Worm (Caenorhabditis elegans): ENCODE data around the gene C47E12.2.

Gene C47E12.2

ce11 chrIV:9998487-9999218, 4.6 kb downstream of the C47E12.2 start, which contains the start of gene pyp-1 (continued):
- TF ChIP-seq nhr-102 (tag; optimal IDR thresholded peaks at IDR 0.05): no peak
- no peak for TF ChIP-seq zfp-3 (GFP tag; conservative IDR thresholded peaks at IDR 0.05)
- TF ChIP-seq nhr-11 (tag; optimal IDR thresholded peaks at IDR 0.05): peak; percentile 30
- no peak for TF ChIP-seq Y75B8A.6 (GFP tag; IDR thresholded peaks at IDR 0.05)
- no peak for TF ChIP-seq ama-1 (optimal IDR thresholded peaks at IDR 0.05)
- peak in 1 of 2 experiments; percentile 57 for TF ChIP-seq lsy-2 (tag; optimal IDR thresholded peaks at IDR 0.05)
- peak; percentile 42 for TF ChIP-seq lin-38 (GFP tag; IDR thresholded peaks at IDR 0.05)
- TF ChIP-seq rbr-2 (tag; optimal IDR thresholded peaks at IDR 0.05): no peak
- TF ChIP-seq lir-3 (tag; optimal IDR thresholded peaks at IDR 0.05): no peak
- no peak for TF ChIP-seq mxl-3 (GFP tag; optimal IDR thresholded peaks at IDR 0.05)
- TF ChIP-seq ceh-62 (tag; optimal IDR thresholded peaks at IDR 0.05): no peak
- TF ChIP-seq dmd-8 (GFP tag; IDR thresholded peaks at IDR 0.05): no peak
- peak; percentile 6 for TF ChIP-seq pqm-1 (tag; optimal IDR thresholded peaks at IDR 0.05)
- TF ChIP-seq dmd-9 (GFP tag; IDR thresholded peaks at IDR 0.05): no peak
- TF ChIP-seq Y5F2A.4 (GFP tag; optimal IDR thresholded peaks at IDR 0.05): no peak
- TF ChIP-seq snpc-1.2 (GFP tag; IDR thresholded peaks at IDR 0.05): 0 out of 2 replicates have a peak, but pooled peaks have one; percentile 37
- no peak for TF ChIP-seq daf-8 (GFP tag; IDR thresholded peaks at IDR 0.05)
- no peak for TF ChIP-seq nhr-25 (tag; optimal IDR thresholded peaks at IDR 0.05; ENCODE audit: borderline replicate concordance, insufficient read depth)
- no peak for TF ChIP-seq jun-1 (tag; optimal IDR thresholded peaks at IDR 0.05)
- TF ChIP-seq nhr-77 (tag; optimal IDR thresholded peaks at IDR 0.05): no peak

ce11 chrIV:9994895-9995394, 8.4 kb downstream of the C47E12.2 start, which contains the start of gene uba-1:
TSS of gene uba-1 (minus strand) at chrIV:9994945.
- TF ChIP-seq pqm-1 (tag; optimal IDR thresholded peaks at IDR 0.05) (no peak), snpc-1.2 (GFP tag; IDR thresholded peaks at IDR 0.05) (0 out of 2 replicates have a peak, but pooled peaks have one; percentile 43), vab-7 (GFP tag; IDR thresholded peaks at IDR 0.05) (0 out of 2 replicates have a peak, but pooled peaks have one; percentile 15), ceh-28 (tag; optimal IDR thresholded peaks at IDR 0.05) (no peak), egl-43 (GFP tag; IDR thresholded peaks at IDR 0.05) (0 out of 2 replicates have a peak, but pooled peaks have one; percentile 19), dve-1 (tag; optimal IDR thresholded peaks at IDR 0.05; ENCODE audit: insufficient read depth) (peak; percentile 87), spr-1 (tag; optimal IDR thresholded peaks at IDR 0.05) (peak; percentile 13), hlh-30 (tag; optimal IDR thresholded peaks at IDR 0.05; ENCODE audit: insufficient read depth) (peak; percentile 9), ztf-7 (tag; optimal IDR thresholded peaks at IDR 0.05) (no peak), lin-39 (tag; optimal IDR thresholded peaks at IDR 0.05) (no peak), F37D6.2 (tag; optimal IDR thresholded peaks at IDR 0.05) (no peak), nhr-102 (tag; optimal IDR thresholded peaks at IDR 0.05) (peak; percentile 77), Y5F2A.4 (GFP tag; optimal IDR thresholded peaks at IDR 0.05) (no peak), ZK546.5 (tag; optimal IDR thresholded peaks at IDR 0.05) (no peak), mep-1 (tag; optimal IDR thresholded peaks at IDR 0.05) (peak; percentile 80), madf-5 (GFP tag; IDR thresholded peaks at IDR 0.05) (0 out of 4 replicates have a peak, but pooled peaks of 1 of the 2 experiments have one; percentile 27), skn-1 (tag; optimal IDR thresholded peaks at IDR 0.05) (no peak), unc-62 (GFP tag; optimal IDR thresholded peaks at IDR 0.05 in 1 of 2) (no peak), unc-62 (tag; optimal IDR thresholded peaks at IDR 0.05) (no peak), mes-2 (tag; optimal IDR thresholded peaks at IDR 0.05; ENCODE audit: poor library complexity, severe bottlenecking) (peak; percentile 57), ZK337.2 (GFP tag; IDR thresholded peaks at IDR 0.05) (no peak), ceh-20 (GFP tag; IDR thresholded peaks at IDR 0.05) (0 out of 2 replicates have a peak, but pooled peaks have one; percentile 24), nhr-28 (tag; optimal IDR thresholded peaks at IDR 0.05) (peak; percentile 19), nhr-11 (tag; optimal IDR thresholded peaks at IDR 0.05) (no peak), T26A8.4 (GFP tag; IDR thresholded peaks at IDR 0.05) (peak; percentile 75), T20F7.1 (GFP tag; optimal IDR thresholded peaks at IDR 0.05) (peak; percentile 78), nhr-10 (tag; optimal IDR thresholded peaks at IDR 0.05) (no peak), zag-1 (tag; optimal IDR thresholded peaks at IDR 0.05) (no peak), madf-9 (GFP tag; conservative IDR thresholded peaks at IDR 0.05) (no peak), nhr-41 (GFP tag; IDR thresholded peaks at IDR 0.05) (no peak), Y75B8A.6 (GFP tag; IDR thresholded peaks at IDR 0.05) (0 out of 2 replicates have a peak, but pooled peaks have one; percentile 40), hlh-11 (tag; optimal IDR thresholded peaks at IDR 0.05) (peak; percentile 13), mdl-1 (tag; optimal IDR thresholded peaks at IDR 0.05) (no peak), Y48G9A.11 (GFP tag; IDR thresholded peaks at IDR 0.05) (no peak)
